Fruit fly (Drosophila melanogaster): ENCODE measurements around the gene CG32986.

The CG32986 gene

DNA sequence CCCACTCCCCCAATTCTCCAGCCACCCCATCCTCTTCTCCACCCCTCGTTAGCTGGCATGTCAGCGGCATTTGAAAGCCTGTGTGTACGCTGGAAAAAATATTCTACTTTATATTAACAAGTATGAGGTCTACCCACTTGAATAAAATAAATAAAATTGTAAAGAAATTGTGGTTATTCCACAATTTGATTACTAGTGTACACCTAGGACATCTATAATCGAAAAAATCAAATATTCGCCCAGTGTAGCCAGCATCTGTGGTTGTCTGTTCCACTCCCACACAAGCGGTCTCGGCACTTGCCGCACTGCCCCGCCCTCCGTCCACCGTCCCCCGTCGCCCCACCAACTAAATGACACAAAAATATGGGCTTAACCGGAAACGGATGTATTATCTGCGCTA lies 1.8 kb upstream of the CG32986 start (continued):
- TF ChIP-seq zf30C (GFP tag; optimal IDR thresholded peaks at IDR 0.05) = no peak
- peak; percentile 35 for TF ChIP-seq Nf-YC (tag; optimal IDR thresholded peaks at IDR 0.05)
- no peak for TF ChIP-seq CG34376 (GFP tag; optimal IDR thresholded peaks at IDR 0.05)
- TF ChIP-seq wek (GFP tag; optimal IDR thresholded peaks at IDR 0.05) = no peak
- TF ChIP-seq CG5953 (GFP tag; IDR thresholded peaks at IDR 0.05) = peak; percentile 27; the same call in 1 of the 2 replicates
- TF ChIP-seq MBD-R2 (GFP tag; IDR thresholded peaks at IDR 0.05) = peak; percentile 35; the same call in 1 of the 2 replicates
- no peak for TF ChIP-seq CG9797 (GFP tag; optimal IDR thresholded peaks at IDR 0.05)
- TF ChIP-seq CG16815 (GFP tag; optimal IDR thresholded peaks at IDR 0.05) = peak; percentile 59
- no peak for TF ChIP-seq CG8089 (GFP tag; optimal IDR thresholded peaks at IDR 0.05)
- TF ChIP-seq ham (GFP tag; IDR thresholded peaks at IDR 0.05) = no peak
- peak; percentile 73 for TF ChIP-seq CG9727 (GFP tag; optimal IDR thresholded peaks at IDR 0.05)
- peak; percentile 75 for TF ChIP-seq CG17829 (tag; optimal IDR thresholded peaks at IDR 0.05)
- no peak for TF ChIP-seq inv (GFP tag; IDR thresholded peaks at IDR 0.05; ENCODE audit: partially characterized antibody)
- TF ChIP-seq mld (GFP tag; IDR thresholded peaks at IDR 0.05; ENCODE audit: partially characterized antibody) = no peak
- no peak for TF ChIP-seq sna (GFP tag; IDR thresholded peaks at IDR 0.05; ENCODE audit: partially characterized antibody)
- no peak for TF ChIP-seq corto (GFP tag; optimal IDR thresholded peaks at IDR 0.05)
- TF ChIP-seq CG17912 (GFP tag; optimal IDR thresholded peaks at IDR 0.05) = no peak
- 0 out of 3 replicates have a peak, but pooled peaks have one; percentile 13 for TF ChIP-seq z (GFP tag; IDR thresholded peaks at IDR 0.05)
- TF ChIP-seq grau (tag; optimal IDR thresholded peaks at IDR 0.05) = peak; percentile 62
- no peak for TF ChIP-seq Lpt (GFP tag; optimal IDR thresholded peaks at IDR 0.05)
- no peak for TF ChIP-seq gro (GFP tag; optimal IDR thresholded peaks at IDR 0.05)
- peak; percentile 63 for TF ChIP-seq ssp (GFP tag; IDR thresholded peaks at IDR 0.05)
- no peak for TF ChIP-seq CG10321 (GFP tag; IDR thresholded peaks at IDR 0.05)
- peak; percentile 81 for TF ChIP-seq tgo (GFP tag; IDR thresholded peaks at IDR 0.05)
- no peak for TF ChIP-seq Dref (GFP tag; IDR thresholded peaks at IDR 0.05)
- TF ChIP-seq CG6272 (GFP tag; IDR thresholded peaks at IDR 0.05) = peak; percentile 68
- TF ChIP-seq Bgb (GFP tag; IDR thresholded peaks at IDR 0.05; ENCODE audit: partially characterized antibody) = no peak
- TF ChIP-seq tup (GFP tag; optimal IDR thresholded peaks at IDR 0.05) = peak; percentile 15
- peak; percentile 17 for TF ChIP-seq Nf-YB (GFP tag; optimal IDR thresholded peaks at IDR 0.05)
- TF ChIP-seq nom (GFP tag; optimal IDR thresholded peaks at IDR 0.05) = no peak
- TF ChIP-seq CkIIα-i1 (GFP tag; IDR thresholded peaks at IDR 0.05) = no peak
- TF ChIP-seq croc (GFP tag; conservative IDR thresholded peaks at IDR 0.05) = peak; percentile 82
- TF ChIP-seq CG9609 (GFP tag; optimal IDR thresholded peaks at IDR 0.05) = peak; percentile 3
- TF ChIP-seq CG1233 (GFP tag; optimal IDR thresholded peaks at IDR 0.05) = peak; percentile 52
- TF ChIP-seq CG9932 (GFP tag; IDR thresholded peaks at IDR 0.05) = no peak
- TF ChIP-seq CG31224 (GFP tag; IDR thresholded peaks at IDR 0.05) = 0 out of 2 replicates have a peak, but pooled peaks have one; percentile 45
- peak; percentile 36 for TF ChIP-seq CG12071 (GFP tag; optimal IDR thresholded peaks at IDR 0.05)
- no peak for TF ChIP-seq p53 (GFP tag; optimal IDR thresholded peaks at IDR 0.05)
- TF ChIP-seq her (GFP tag; optimal IDR thresholded peaks at IDR 0.05) = no peak
- TF ChIP-seq CG18599 (GFP tag; optimal IDR thresholded peaks at IDR 0.05) = peak; percentile 77
- no peak for TF ChIP-seq hbn (GFP tag; IDR thresholded peaks at IDR 0.05; ENCODE audit: partially characterized antibody)
- peak; percentile 54 for TF ChIP-seq gt (GFP tag; IDR thresholded peaks at IDR 0.05)
- TF ChIP-seq CG10654 (GFP tag; optimal IDR thresholded peaks at IDR 0.05) = peak; percentile 51
- peak; percentile 69 for TF ChIP-seq CG11560 (tag; IDR thresholded peaks at IDR 0.05)
- peak; percentile 8 for TF ChIP-seq CG10462 (GFP tag; optimal IDR thresholded peaks at IDR 0.05)
- peak; percentile 12 for TF ChIP-seq kah (GFP tag; optimal IDR thresholded peaks at IDR 0.05)
- no peak for TF ChIP-seq knrl (GFP tag; IDR thresholded peaks at IDR 0.05; ENCODE audit: partially characterized antibody)
- peak; percentile 51; the same call in 1 of the 2 replicates for TF ChIP-seq CG7372 (GFP tag; IDR thresholded peaks at IDR 0.05)
- peak; percentile 48 for TF ChIP-seq toy (GFP tag; IDR thresholded peaks at IDR 0.05)
- no peak for TF ChIP-seq Dp (GFP tag; optimal IDR thresholded peaks at IDR 0.05)
- no peak for TF ChIP-seq Deaf1 (tag; optimal IDR thresholded peaks at IDR 0.05)

Measured in whole organism, embryonic.